Worm (Caenorhabditis elegans): Measurements from ENCODE around the gene T15B12.2.

DNA sequence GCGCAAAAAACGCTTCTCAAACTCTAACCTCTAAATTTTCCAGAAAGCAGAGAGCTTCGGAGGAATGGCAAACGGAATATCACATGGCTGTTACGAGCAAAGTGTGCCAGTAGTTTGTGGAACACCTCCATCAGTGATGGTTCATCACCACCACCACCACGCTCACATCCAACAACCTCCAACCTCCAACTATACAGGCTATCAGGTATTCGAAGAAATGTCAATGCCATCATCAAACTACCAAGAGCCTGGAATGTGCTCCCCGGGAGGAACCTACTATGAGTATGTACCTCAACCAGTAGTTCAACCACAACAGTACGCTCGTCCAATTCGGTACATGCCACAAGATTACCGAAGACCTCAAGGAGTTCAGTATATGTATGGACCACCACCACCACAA lies 41.9 kb upstream of the T15B12.2 start:
- TF ChIP-seq lsy-2 (tag; optimal IDR thresholded peaks at IDR 0.05), result no peak
- TF ChIP-seq ama-1 (optimal IDR thresholded peaks at IDR 0.05), result no peak
- TF ChIP-seq C04F5.9 (tag; optimal IDR thresholded peaks at IDR 0.05), result no peak
- TF ChIP-seq nhr-77 (tag; optimal IDR thresholded peaks at IDR 0.05), result no peak
- no peak for TF ChIP-seq nhr-12 (tag; optimal IDR thresholded peaks at IDR 0.05)
- TF ChIP-seq hpl-2 (GFP tag; optimal IDR thresholded peaks at IDR 0.05), result no peak
- TF ChIP-seq sox-4 (tag; optimal IDR thresholded peaks at IDR 0.05), result no peak
- no peak for TF ChIP-seq unc-62 (GFP tag; optimal IDR thresholded peaks at IDR 0.05)
- TF ChIP-seq isw-1 (GFP tag; IDR thresholded peaks at IDR 0.05), result no peak
- no peak for TF ChIP-seq blmp-1 (tag; optimal IDR thresholded peaks at IDR 0.05)
- no peak for TF ChIP-seq mdl-1 (tag; optimal IDR thresholded peaks at IDR 0.05)
